Fruit fly (Drosophila melanogaster) whole organism, embryonic: Measurements from ENCODE around the gene CG11670.

Experiments used
- Atf3 ChIP-seq: fragments of 200-800 bp; sonication (Bioruptor generic); optimal IDR thresholded peaks from 3 replicates; lab custom pipeline; 2016; ENCODE audit warnings: missing biosample characterization, missing genetic modification characterization
- Bgb ChIP-seq: fragments of 200-800 bp; sonication (Bioruptor generic); IDR thresholded peaks from 2 replicates; pipeline ENCODE4 v1.3.6; 2022; ENCODE audit warnings: missing biosample characterization, missing genetic modification characterization; ENCODE audit not compliant: partially characterized antibody
- CG10366 ChIP-seq: fragments of 200-800 bp; sonication (Bioruptor generic); IDR thresholded peaks from 2 replicates; pipeline ENCODE4 v1.3.6; 2022; ENCODE audit warnings: missing biosample characterization, missing genetic modification characterization
- CG10431 ChIP-seq: fragments of 200-800 bp; sonication (Bioruptor generic); optimal IDR thresholded peaks from 3 replicates; lab custom pipeline; 2018; ENCODE audit warnings: missing biosample characterization, mild to moderate bottlenecking, missing genetic modification characterization
- CG10959 ChIP-seq: fragments of 200-800 bp; sonication (Bioruptor generic); IDR thresholded peaks from 2 replicates; pipeline ENCODE4 v1.3.6; 2022; ENCODE audit warnings: missing biosample characterization, missing genetic modification characterization
- CG12299 ChIP-seq: fragments of 200-800 bp; sonication (Bioruptor generic); optimal IDR thresholded peaks from 2 replicates; lab custom pipeline; 2018; ENCODE audit warnings: missing biosample characterization, mild to moderate bottlenecking, missing genetic modification characterization
- CG13624 ChIP-seq: fragments of 200-800 bp; sonication (Bioruptor generic); optimal IDR thresholded peaks from 2 replicates; lab custom pipeline; 2016; ENCODE audit warnings: missing biosample characterization, missing genetic modification characterization
- CG1529 ChIP-seq: fragments of 200-800 bp; sonication (Bioruptor generic); optimal IDR thresholded peaks from 3 replicates; lab custom pipeline; 2018; ENCODE audit warnings: missing biosample characterization, missing genetic modification characterization
- CG15514 ChIP-seq: fragments of 200-800 bp; sonication (Bioruptor generic); optimal IDR thresholded peaks from 3 replicates; lab custom pipeline; 2017; ENCODE audit warnings: missing biosample characterization, missing genetic modification characterization, mild to moderate bottlenecking, moderate library complexity, missing genetic modification reagents
- CG17361 ChIP-seq: fragments of 200-800 bp; sonication (Bioruptor generic); IDR thresholded peaks from 3 replicates; pipeline ENCODE4 v1.3.6; 2022; ENCODE audit warnings: missing biosample characterization, missing genetic modification characterization
- CG2120 ChIP-seq: fragments of 200-800 bp; sonication (Bioruptor generic); optimal IDR thresholded peaks from 3 replicates; lab custom pipeline; 2016; ENCODE audit warnings: missing biosample characterization, missing genetic modification characterization
- CG2199 ChIP-seq: fragments of 200-800 bp; sonication (Bioruptor generic); IDR thresholded peaks from 3 replicates; pipeline ENCODE4 v1.3.6; 2022; ENCODE audit warnings: missing biosample characterization, missing genetic modification characterization
- CG4328 ChIP-seq: fragments of 200-800 bp; sonication (Bioruptor generic); optimal IDR thresholded peaks from 3 replicates; lab custom pipeline; 2017; ENCODE audit warnings: missing biosample characterization, missing genetic modification reagents, missing genetic modification characterization
- CG4707 ChIP-seq: fragments of 200-800 bp; sonication (Bioruptor generic); optimal IDR thresholded peaks from 2 replicates; lab custom pipeline; 2018; ENCODE audit warnings: missing biosample characterization, mild to moderate bottlenecking, missing genetic modification characterization, moderate library complexity
- CG6272 ChIP-seq: fragments of 200-800 bp; sonication (Bioruptor generic); IDR thresholded peaks from 2 replicates; pipeline ENCODE4 v1.3.6; 2022; ENCODE audit warnings: missing biosample characterization, missing genetic modification characterization
- CG6813 ChIP-seq: fragments of 200-800 bp; sonication (Bioruptor generic); optimal IDR thresholded peaks from 2 replicates; lab custom pipeline; 2017; ENCODE audit warnings: missing biosample characterization, missing genetic modification characterization, mild to moderate bottlenecking, moderate library complexity, missing genetic modification reagents
- CG8944 ChIP-seq: fragments of 200-800 bp; sonication (Bioruptor generic); optimal IDR thresholded peaks from 3 replicates; lab custom pipeline; 2016; ENCODE audit warnings: missing biosample characterization, missing genetic modification characterization
- CG9932 ChIP-seq: fragments of 200-800 bp; sonication (Bioruptor generic); IDR thresholded peaks from 2 replicates; pipeline ENCODE4 v1.3.6; 2022; ENCODE audit warnings: missing biosample characterization, missing genetic modification characterization
- Dip2 ChIP-seq: fragments of 200-800 bp; sonication (Bioruptor generic); IDR thresholded peaks from 2 replicates; pipeline ENCODE4 v1.3.6; 2022; ENCODE audit warnings: missing biosample characterization, missing genetic modification characterization
- Dll ChIP-seq: fragments of 200-800 bp; sonication (Bioruptor generic); IDR thresholded peaks from 4 replicates; pipeline ENCODE4 v1.3.6; 2022; ENCODE audit warnings: missing biosample characterization, missing genetic modification characterization; ENCODE audit not compliant: partially characterized antibody
- HLH3B ChIP-seq: fragments of 200-800 bp; sonication (Bioruptor generic); IDR thresholded peaks from 2 replicates; pipeline ENCODE4 v1.3.6; 2022; ENCODE audit warnings: missing biosample characterization, missing genetic modification characterization
- HLHmδ ChIP-seq: fragments of 200-800 bp; sonication (Bioruptor generic); optimal IDR thresholded peaks from 2 replicates; lab custom pipeline; 2018; ENCODE audit warnings: missing biosample characterization, mild to moderate bottlenecking, missing genetic modification characterization, moderate library complexity
- Jarid2 ChIP-seq: fragments of 200-800 bp; sonication (Bioruptor generic); optimal IDR thresholded peaks from 3 replicates; lab custom pipeline; 2017; ENCODE audit warnings: mild to moderate bottlenecking, missing biosample characterization, missing genetic modification reagents, missing genetic modification characterization
- Med ChIP-seq: fragments of 200-800 bp; sonication (Bioruptor generic); peaks from one replicate; lab custom pipeline; 2016; ENCODE audit warnings: missing biosample characterization, missing genetic modification characterization, mild to moderate bottlenecking, inconsistent platforms, moderate library complexity
- Nf-YA ChIP-seq: fragments of 200-800 bp; sonication (Bioruptor generic); IDR thresholded peaks from 2 replicates; pipeline ENCODE4 v1.3.6; 2022; ENCODE audit warnings: missing biosample characterization, missing genetic modification characterization
- Nf-YC ChIP-seq: fragments of 200-800 bp; optimal IDR thresholded peaks from 3 replicates; lab custom pipeline; 2019; ENCODE audit warnings: missing biosample characterization, mild to moderate bottlenecking, missing genetic modification characterization, moderate library complexity
- PHDP ChIP-seq: fragments of 200-800 bp; sonication (Bioruptor generic); optimal IDR thresholded peaks from 3 replicates; lab custom pipeline; 2018; ENCODE audit warnings: missing biosample characterization, mild to moderate bottlenecking, missing genetic modification characterization, moderate library complexity
- Ptx1 ChIP-seq: fragments of 200-800 bp; sonication (Bioruptor generic); IDR thresholded peaks from 2 replicates; pipeline ENCODE4 v1.3.6; 2022; ENCODE audit warnings: missing biosample characterization, missing genetic modification characterization
- Side ChIP-seq: fragments of 200-800 bp; sonication (Bioruptor generic); optimal IDR thresholded peaks from 2 replicates; lab custom pipeline; 2016; ENCODE audit warnings: missing biosample characterization, missing genetic modification characterization
- az2 ChIP-seq: fragments of 200-800 bp; sonication (Bioruptor generic); optimal IDR thresholded peaks from 3 replicates; lab custom pipeline; 2016; ENCODE audit warnings: missing biosample characterization, missing genetic modification characterization
- cg ChIP-seq: fragments of 200-800 bp; sonication (Bioruptor generic); optimal IDR thresholded peaks from 3 replicates; lab custom pipeline; 2019; ENCODE audit warnings: missing biosample characterization, mild to moderate bottlenecking, missing genetic modification characterization, moderate library complexity
- ci ChIP-seq: fragments of 200-800 bp; sonication (Bioruptor generic); IDR thresholded peaks from 3 replicates; pipeline ENCODE4 v1.3.6; 2022; ENCODE audit warnings: missing biosample characterization, missing genetic modification characterization
- crol ChIP-seq: fragments of 200-800 bp; sonication (Bioruptor generic); IDR thresholded peaks from 2 replicates; pipeline ENCODE4 v1.3.6; 2022; ENCODE audit warnings: missing biosample characterization, missing genetic modification characterization
- cwo ChIP-seq: fragments of 200-800 bp; sonication (Bioruptor generic); optimal IDR thresholded peaks from 3 replicates; lab custom pipeline; 2017; ENCODE audit warnings: missing biosample characterization, missing genetic modification characterization, mild to moderate bottlenecking, moderate library complexity, missing genetic modification reagents
- ewg ChIP-seq: fragments of 200-800 bp; sonication (Bioruptor generic); optimal IDR thresholded peaks from 3 replicates; lab custom pipeline; 2017; ENCODE audit warnings: mild to moderate bottlenecking, missing biosample characterization, missing genetic modification reagents, missing genetic modification characterization
- knrl ChIP-seq: fragments of 200-800 bp; sonication (Bioruptor generic); IDR thresholded peaks from 3 replicates; pipeline ENCODE4 v1.3.6; 2022; ENCODE audit warnings: missing biosample characterization, missing genetic modification characterization; ENCODE audit not compliant: partially characterized antibody
- nerfin-1 ChIP-seq: fragments of 200-800 bp; sonication (Bioruptor generic); optimal IDR thresholded peaks from 3 replicates; lab custom pipeline; 2019; ENCODE audit warnings: missing biosample characterization, mild to moderate bottlenecking, missing genetic modification characterization, moderate library complexity
- pros ChIP-seq: fragments of 200-800 bp; sonication (Bioruptor generic); optimal IDR thresholded peaks from 3 replicates; lab custom pipeline; 2019; ENCODE audit warnings: missing biosample characterization, mild to moderate bottlenecking, missing genetic modification characterization, moderate library complexity
- pum ChIP-seq: fragments of 200-800 bp; sonication (Bioruptor generic); optimal IDR thresholded peaks from 2 replicates; lab custom pipeline; 2016; ENCODE audit warnings: missing biosample characterization, missing genetic modification characterization
- rib ChIP-seq: fragments of 200-800 bp; sonication (Bioruptor generic); IDR thresholded peaks from 2 replicates; pipeline ENCODE4 v1.3.6; 2022; ENCODE audit warnings: missing biosample characterization, missing genetic modification characterization
- seq ChIP-seq: fragments of 200-800 bp; sonication (Bioruptor generic); IDR thresholded peaks from 2 replicates; pipeline ENCODE4 v1.3.6; 2022; ENCODE audit warnings: missing biosample characterization, missing genetic modification characterization
- sim ChIP-seq: fragments of 200-800 bp; sonication (Bioruptor generic); IDR thresholded peaks from 2 replicates; pipeline ENCODE4 v1.3.6; 2022; ENCODE audit warnings: missing biosample characterization, missing genetic modification characterization
- slou ChIP-seq: fragments of 200-800 bp; sonication (Bioruptor generic); optimal IDR thresholded peaks from 3 replicates; lab custom pipeline; 2016; ENCODE audit warnings: missing biosample characterization, missing genetic modification characterization
- slp2 ChIP-seq: fragments of 200-800 bp; sonication (Bioruptor generic); optimal IDR thresholded peaks from 2 replicates; lab custom pipeline; 2016; ENCODE audit warnings: missing biosample characterization, missing genetic modification characterization
- sna ChIP-seq: fragments of 200-800 bp; sonication (Bioruptor generic); IDR thresholded peaks from 2 replicates; pipeline ENCODE4 v1.3.6; 2022; ENCODE audit warnings: missing biosample characterization, missing genetic modification characterization; ENCODE audit not compliant: partially characterized antibody
- sr ChIP-seq: fragments of 200-800 bp; sonication (Bioruptor generic); IDR thresholded peaks from 3 replicates; pipeline ENCODE4 v1.3.6; 2022; ENCODE audit warnings: missing biosample characterization, missing genetic modification characterization
- tup ChIP-seq: fragments of 200-800 bp; sonication (Bioruptor generic); optimal IDR thresholded peaks from 2 replicates; lab custom pipeline; 2016; ENCODE audit warnings: missing biosample characterization, mild to moderate bottlenecking, missing genetic modification characterization, moderate library complexity
- yki ChIP-seq: fragments of >200 bp; optimal IDR thresholded peaks from 3 replicates; lab custom pipeline; 2018
- z ChIP-seq: fragments of 200-800 bp; sonication (Bioruptor generic); IDR thresholded peaks from 3 replicates; pipeline ENCODE4 v1.3.6; 2022; ENCODE audit warnings: missing biosample characterization, missing genetic modification characterization

CG11670 gene

DNA sequence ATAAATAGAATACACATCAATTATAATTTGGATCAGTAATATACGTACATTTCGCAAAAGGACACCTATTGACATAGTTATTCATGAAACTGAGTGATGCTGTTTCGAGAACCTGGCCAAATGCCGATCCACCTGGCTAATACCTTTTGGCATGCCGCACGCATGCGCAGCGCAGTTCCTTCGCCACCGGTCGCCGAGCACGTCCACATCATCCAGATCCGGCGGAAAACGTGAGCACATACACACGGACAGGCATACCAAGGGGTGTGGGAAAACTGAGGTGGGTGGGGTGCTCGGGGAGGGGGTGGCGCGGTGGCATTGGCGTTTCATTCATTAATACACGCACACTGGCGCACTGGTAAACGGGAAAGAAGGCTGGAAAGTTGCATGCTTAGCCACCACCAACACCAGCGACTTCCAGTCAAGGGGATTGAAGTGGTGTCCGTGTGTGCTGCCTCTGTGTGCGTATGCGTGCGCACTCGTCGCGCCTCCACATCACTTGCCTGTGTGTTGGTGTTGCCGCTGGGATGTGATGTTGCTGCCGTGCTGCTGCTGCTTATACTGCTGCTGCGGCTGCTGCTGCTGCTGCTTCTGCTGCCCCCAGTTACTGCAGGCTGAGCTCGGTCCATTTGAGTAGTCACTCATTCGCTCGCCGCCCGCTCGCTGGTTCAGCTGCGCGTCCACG is 15.4 kb downstream of the CG11670 start, which contains the start of gene sim:
sim (plus strand) TSS at position 635 of the 685 bp plus-strand sequence.
- TF ChIP-seq HLHmδ (GFP tag; lab: Kevin White, UChicago) (no peak), CG10959 (GFP tag; lab: Robert Waterston, UW) (no peak), CG17361 (GFP tag; lab: Robert Waterston, UW) (no peak), Med (peak; percentile 27), CG10431 (GFP tag; lab: Kevin White, UChicago) (no peak), CG8944 (GFP tag; lab: Kevin White, UChicago) (no peak), CG13624 (GFP tag; lab: Kevin White, UChicago) (no peak), Dip2 (GFP tag; lab: Robert Waterston, UW) (no peak), CG10366 (GFP tag; lab: Robert Waterston, UW) (no peak), CG9932 (GFP tag; lab: Robert Waterston, UW) (0 out of 2 replicates have a peak, but pooled peaks have one; percentile 21), sr (GFP tag; lab: Robert Waterston, UW) (0 out of 3 replicates have a peak, but pooled peaks have one; percentile 12), tup (GFP tag; lab: Kevin White, UChicago) (no peak), sna (GFP tag; lab: Robert Waterston, UW) (peak; percentile 32; the same call in 1 of the 2 replicates), Atf3 (no peak), az2 (GFP tag; lab: Kevin White, UChicago) (no peak), CG6813 (GFP tag; lab: Kevin White, UChicago) (no peak), PHDP (tag; lab: Kevin White, UChicago) (no peak), nerfin-1 (no peak), CG6272 (GFP tag; lab: Robert Waterston, UW) (0 out of 2 replicates have a peak, but pooled peaks have one; percentile 21), HLH3B (GFP tag; lab: Robert Waterston, UW) (no peak), pros (GFP tag; lab: Kevin White, UChicago) (no peak), Nf-YA (GFP tag; lab: Robert Waterston, UW) (0 out of 2 replicates have a peak, but pooled peaks have one; percentile 28), CG15514 (GFP tag; lab: Kevin White, UChicago) (no peak), z (GFP tag; lab: Robert Waterston, UW) (peak; percentile 72; the same call in 2 of the 3 replicates), CG4707 (GFP tag; lab: Kevin White, UChicago) (no peak), Nf-YC (tag; lab: Kevin White, UChicago) (peak; percentile 95), Side (no peak), CG12299 (no peak), Dll (GFP tag; lab: Robert Waterston, UW) (0 out of 4 replicates have a peak, but pooled peaks have one; percentile 21), crol (GFP tag; lab: Robert Waterston, UW) (peak; percentile 73), CG4328 (GFP tag; lab: Kevin White, UChicago) (no peak), CG2199 (GFP tag; lab: Robert Waterston, UW) (0 out of 3 replicates have a peak, but pooled peaks have one; percentile 53), pum (GFP tag; lab: Kevin White, UChicago) (no peak), ci (0 out of 3 replicates have a peak, but pooled peaks have one; percentile 10), seq (peak; percentile 52; the same call in 1 of the 2 replicates), cg (GFP tag; lab: Kevin White, UChicago) (peak; percentile 91), rib (GFP tag; lab: Robert Waterston, UW) (0 out of 2 replicates have a peak, but pooled peaks have one; percentile 29), Jarid2 (GFP tag; lab: Kevin White, UChicago) (peak; percentile 43), ewg (peak; percentile 83), Bgb (GFP tag; lab: Robert Waterston, UW) (peak; percentile 17; the same call in 1 of the 2 replicates), knrl (GFP tag; lab: Robert Waterston, UW) (0 out of 3 replicates have a peak, but pooled peaks have one; percentile 25), Ptx1 (GFP tag; lab: Robert Waterston, UW) (no peak), yki (no peak), slp2 (GFP tag; lab: Kevin White, UChicago) (no peak), CG1529 (GFP tag; lab: Kevin White, UChicago) (no peak), cwo (no peak), slou (GFP tag; lab: Kevin White, UChicago) (no peak), sim (GFP tag; lab: Robert Waterston, UW) (peak; percentile 59; the same call in 1 of the 2 replicates), CG2120 (GFP tag; lab: Kevin White, UChicago) (no peak)
